Worm (Caenorhabditis elegans) whole organism, L2 larva: ENCODE data around the gene npr-13.
A peak's percentile ranks its signal among the peaks of the same experiment; 100 is the strongest.

Experiments used
- C34F6.9 ChIP-seq: fragments of 150-350 bp; optimal IDR thresholded peaks from 2 replicates; lab custom pipeline; 2014; ENCODE audit warnings: missing biosample characterization, missing genetic modification characterization
- F13H6.1 ChIP-seq: sonication (generic microtip); optimal IDR thresholded peaks from 2 replicates; lab custom pipeline; 2016; ENCODE audit warnings: missing genetic modification characterization, missing compliant biosample characterization
- R02D3.7 ChIP-seq: fragments of 150-350 bp; optimal IDR thresholded peaks from 2 replicates; lab custom pipeline; 2014; ENCODE audit warnings: missing biosample characterization, missing genetic modification characterization
- Y55F3AM.14 ChIP-seq: fragments of 200-800 bp; sonication (Bioruptor generic); optimal IDR thresholded peaks from 2 replicates; lab custom pipeline; 2018; ENCODE audit warnings: mild to moderate bottlenecking, missing genetic modification characterization, missing compliant biosample characterization
- ZK546.5 ChIP-seq: sonication (generic microtip); optimal IDR thresholded peaks from 2 replicates; lab custom pipeline; 2017; ENCODE audit warnings: missing biosample characterization, missing genetic modification characterization
- alr-1 ChIP-seq: fragments of 150-350 bp; optimal IDR thresholded peaks from 2 replicates; lab custom pipeline; 2014; ENCODE audit warnings: missing biosample characterization, missing genetic modification characterization
- aly-2 ChIP-seq: fragments of 150-350 bp; optimal IDR thresholded peaks from 2 replicates; lab custom pipeline; 2014; ENCODE audit warnings: missing biosample characterization, missing genetic modification characterization
- ama-1 ChIP-seq: fragments of 150-350 bp; optimal IDR thresholded peaks from 2 replicates; lab custom pipeline; 2018; ENCODE audit warnings: inconsistent platforms
- blmp-1 ChIP-seq: sonication (generic microtip); optimal IDR thresholded peaks from 2 replicates; lab custom pipeline; 2017; ENCODE audit warnings: missing genetic modification characterization, mild to moderate bottlenecking, missing compliant biosample characterization, antibody characterized with exemption, moderate library complexity; ENCODE audit not compliant: insufficient read depth
- ceh-16 ChIP-seq: fragments of 150-350 bp; optimal IDR thresholded peaks from 2 replicates; lab custom pipeline; 2014; ENCODE audit warnings: missing biosample characterization, missing genetic modification characterization
- ceh-82 ChIP-seq: fragments of 150-350 bp; optimal IDR thresholded peaks from 2 replicates; lab custom pipeline; 2014; ENCODE audit warnings: missing biosample characterization, missing genetic modification characterization
- crh-2 ChIP-seq: sonication (generic microtip); optimal IDR thresholded peaks from 2 replicates; lab custom pipeline; 2017; ENCODE audit warnings: missing biosample characterization, missing genetic modification characterization
- dmd-4 ChIP-seq: sonication (generic microtip); optimal IDR thresholded peaks from 2 replicates; lab custom pipeline; 2017; ENCODE audit warnings: missing biosample characterization, missing genetic modification characterization
- egl-27 ChIP-seq: sonication (generic microtip); optimal IDR thresholded peaks from 3 replicates; lab custom pipeline; 2017; ENCODE audit warnings: missing biosample characterization, missing genetic modification reagents, missing genetic modification characterization
- elt-1 ChIP-seq: fragments of 150-350 bp; optimal IDR thresholded peaks from 2 replicates; lab custom pipeline; 2014; ENCODE audit warnings: missing biosample characterization, missing genetic modification characterization
- elt-3 ChIP-seq: sonication (generic microtip); optimal IDR thresholded peaks from 2 replicates; lab custom pipeline; 2017; ENCODE audit warnings: missing biosample characterization, missing genetic modification characterization
- fos-1 ChIP-seq: fragments of 150-350 bp; optimal IDR thresholded peaks from 2 replicates; lab custom pipeline; 2014; ENCODE audit warnings: missing biosample characterization, missing genetic modification characterization
- gmeb-1 ChIP-seq: fragments of 150-350 bp; optimal IDR thresholded peaks from 2 replicates; lab custom pipeline; 2014; ENCODE audit warnings: missing biosample characterization, missing genetic modification characterization
- lin-11 ChIP-seq: fragments of 150-350 bp; sonication (generic microtip); optimal IDR thresholded peaks from 2 replicates; lab custom pipeline; 2014; ENCODE audit warnings: missing biosample characterization, missing genetic modification characterization, inconsistent platforms, mixed read lengths
- lin-13 ChIP-seq: fragments of 150-350 bp; optimal IDR thresholded peaks from 2 replicates; lab custom pipeline; 2014; ENCODE audit warnings: missing biosample characterization, missing genetic modification reagents, missing genetic modification characterization
- lin-39 ChIP-seq: fragments of 150-350 bp; optimal IDR thresholded peaks from 2 replicates; lab custom pipeline; 2014; ENCODE audit warnings: missing biosample characterization, missing genetic modification reagents, missing genetic modification characterization
- lsy-2 ChIP-seq, 2 experiments: fragments of 150-350 bp in 1 of 2; sonication (generic microtip) in 1 of 2; optimal IDR thresholded peaks; 2 replicates each; lab custom pipeline; 2014 to 2017; ENCODE audit warnings: missing biosample characterization in 2 of 2, missing genetic modification characterization in 2 of 2
- mab-5 ChIP-seq: fragments of 150-350 bp; optimal IDR thresholded peaks from 2 replicates; lab custom pipeline; 2014; ENCODE audit warnings: missing biosample characterization, missing genetic modification characterization
- mbf-1 ChIP-seq: sonication (generic microtip); optimal IDR thresholded peaks from 2 replicates; lab custom pipeline; 2017; ENCODE audit warnings: missing biosample characterization, missing genetic modification characterization
- mdl-1 ChIP-seq, 2 experiments: fragments of 150-350 bp in 1 of 2; sonication (generic microtip) in 1 of 2; optimal IDR thresholded peaks; 2 replicates each; lab custom pipeline; 2017; ENCODE audit warnings: missing biosample characterization in 2 of 2, missing genetic modification characterization in 2 of 2
- nhr-10 ChIP-seq: sonication (generic microtip); optimal IDR thresholded peaks from 2 replicates; lab custom pipeline; 2017; ENCODE audit warnings: missing biosample characterization, missing genetic modification characterization
- nhr-11 ChIP-seq: fragments of 150-350 bp; optimal IDR thresholded peaks from 2 replicates; lab custom pipeline; 2014; ENCODE audit warnings: missing biosample characterization, missing genetic modification characterization
- nhr-12 ChIP-seq: fragments of 150-350 bp; optimal IDR thresholded peaks from 2 replicates; lab custom pipeline; 2014; ENCODE audit warnings: missing biosample characterization, missing genetic modification characterization
- nhr-129 ChIP-seq: fragments of 150-350 bp; optimal IDR thresholded peaks from 2 replicates; lab custom pipeline; 2014; ENCODE audit warnings: missing biosample characterization, missing genetic modification characterization
- nhr-21 ChIP-seq: fragments of 150-350 bp; optimal IDR thresholded peaks from 2 replicates; lab custom pipeline; 2014; ENCODE audit warnings: missing biosample characterization, missing genetic modification characterization
- nhr-23 ChIP-seq: fragments of 150-350 bp; optimal IDR thresholded peaks from 2 replicates; lab custom pipeline; 2014; ENCODE audit warnings: missing biosample characterization, missing genetic modification reagents, missing genetic modification characterization
- nhr-237 ChIP-seq: fragments of 150-350 bp; optimal IDR thresholded peaks from 2 replicates; lab custom pipeline; 2014; ENCODE audit warnings: missing biosample characterization, missing genetic modification characterization
- nhr-25 ChIP-seq: fragments of 150-350 bp; sonication (generic microtip); optimal IDR thresholded peaks from 3 replicates; lab custom pipeline; 2014; ENCODE audit warnings: missing biosample characterization, missing genetic modification characterization
- nhr-6 ChIP-seq: fragments of 150-350 bp; optimal IDR thresholded peaks from 2 replicates; lab custom pipeline; 2014; ENCODE audit warnings: missing biosample characterization, missing genetic modification characterization
- nhr-77 ChIP-seq: fragments of 150-350 bp; optimal IDR thresholded peaks from 2 replicates; lab custom pipeline; 2014; ENCODE audit warnings: missing biosample characterization, missing genetic modification characterization
- peb-1 ChIP-seq: fragments of 150-350 bp; optimal IDR thresholded peaks from 2 replicates; lab custom pipeline; 2014; ENCODE audit warnings: missing biosample characterization, missing genetic modification characterization
- sem-4 ChIP-seq: fragments of 150-350 bp; optimal IDR thresholded peaks from 2 replicates; lab custom pipeline; 2014; ENCODE audit warnings: missing biosample characterization, missing genetic modification reagents, missing genetic modification characterization
- skn-1 ChIP-seq: sonication (generic microtip); optimal IDR thresholded peaks from 2 replicates; lab custom pipeline; 2017; ENCODE audit warnings: missing biosample characterization, missing genetic modification characterization
- sma-3 ChIP-seq: sonication (generic microtip); optimal IDR thresholded peaks from 2 replicates; lab custom pipeline; 2016; ENCODE audit warnings: missing genetic modification reagents, missing genetic modification characterization, missing compliant biosample characterization
- sma-9 ChIP-seq, 2 experiments: fragments of 150-350 bp in 1 of 2; sonication (generic microtip) in 1 of 2; optimal IDR thresholded peaks; 2 replicates each; lab custom pipeline; 2014 to 2016; ENCODE audit warnings: missing genetic modification characterization in 2 of 2, mild to moderate bottlenecking in 1 of 2, missing biosample characterization in 1 of 2, missing compliant biosample characterization in 1 of 2, missing genetic modification reagents in 1 of 2, moderate library complexity in 1 of 2
- snpc-4 ChIP-seq: fragments of 150-350 bp; optimal IDR thresholded peaks from 2 replicates; lab custom pipeline; 2014; ENCODE audit warnings: missing biosample characterization, missing genetic modification characterization
- unc-39 ChIP-seq: fragments of 150-350 bp; optimal IDR thresholded peaks from 2 replicates; lab custom pipeline; 2014; ENCODE audit warnings: missing biosample characterization, missing genetic modification characterization
- unc-55 ChIP-seq: fragments of 150-350 bp; sonication (generic microtip); optimal IDR thresholded peaks from 3 replicates; lab custom pipeline; 2014; ENCODE audit warnings: missing biosample characterization, missing genetic modification reagents, missing genetic modification characterization
- unc-62 ChIP-seq: fragments of 150-350 bp; optimal IDR thresholded peaks from 2 replicates; lab custom pipeline; 2014; ENCODE audit warnings: missing biosample characterization, missing genetic modification reagents, missing genetic modification characterization
- zag-1 ChIP-seq: fragments of 150-350 bp; optimal IDR thresholded peaks from 2 replicates; lab custom pipeline; 2014; ENCODE audit warnings: missing biosample characterization, missing genetic modification characterization
- ztf-1 ChIP-seq: fragments of 200-800 bp; sonication (Bioruptor generic); conservative IDR thresholded peaks from 2 replicates; pipeline ENCODE4 v1.3.6; 2022; ENCODE audit warnings: missing genetic modification characterization, missing compliant biosample characterization
- ztf-11 ChIP-seq: sonication (generic microtip); optimal IDR thresholded peaks from 2 replicates; lab custom pipeline; 2017; ENCODE audit warnings: missing biosample characterization, missing genetic modification characterization
- ztf-4 ChIP-seq: fragments of 150-350 bp; optimal IDR thresholded peaks from 2 replicates; lab custom pipeline; 2014; ENCODE audit warnings: missing biosample characterization, missing genetic modification characterization

Gene npr-13

ce11 chrV:14848510-14849206, 9.7 kb downstream of the npr-13 start:
- TF ChIP-seq lin-11 (tag; lab: Kevin White, UChicago) (no peak), snpc-4 (peak; percentile 23), sma-3 (GFP tag; lab: Kevin White, UChicago) (peak; percentile 56), egl-27 (tag; lab: Kevin White, UChicago) (no peak), zag-1 (tag; lab: Kevin White, UChicago) (no peak), ztf-4 (peak; percentile 16), skn-1 (no peak), F13H6.1 (peak; percentile 84), peb-1 (tag; lab: Kevin White, UChicago) (no peak), mbf-1 (tag; lab: Kevin White, UChicago) (no peak), elt-3 (no peak), ztf-1 (GFP tag; lab: Robert Waterston, UW) (no peak), ceh-16 (no peak), lin-39 (tag; lab: Kevin White, UChicago) (no peak), lin-13 (GFP tag; lab: Kevin White, UChicago) (peak; percentile 23), nhr-12 (no peak), blmp-1 (tag; lab: Kevin White, UChicago) (peak; percentile 46), nhr-237 (tag; lab: Kevin White, UChicago) (no peak), ceh-82 (tag; lab: Kevin White, UChicago) (no peak), unc-62 (GFP tag; lab: Kevin White, UChicago) (peak; percentile 29), sma-9 (GFP tag; optimal IDR thresholded peaks at IDR 0.05; lab: Kevin White, UChicago) (peak; percentile 84), sma-9 (tag; optimal IDR thresholded peaks at IDR 0.05; lab: Kevin White, UChicago) (no peak), elt-1 (no peak), C34F6.9 (tag; lab: Kevin White, UChicago) (peak; percentile 63), nhr-23 (tag; lab: Kevin White, UChicago) (no peak), nhr-10 (tag; lab: Kevin White, UChicago) (no peak), alr-1 (tag; lab: Kevin White, UChicago) (no peak), sem-4 (peak; percentile 20), mab-5 (tag; lab: Kevin White, UChicago) (peak; percentile 47), nhr-11 (no peak), lsy-2 (tag; optimal IDR thresholded peaks at IDR 0.05; lab: Kevin White, UChicago) (peak in 1 of 2 experiments; percentile 72), nhr-6 (tag; lab: Kevin White, UChicago) (peak; percentile 76), Y55F3AM.14 (GFP tag; lab: Kevin White, UChicago) (no peak), mdl-1 (tag; optimal IDR thresholded peaks at IDR 0.05; lab: Kevin White, UChicago) (peak; percentile 83 to 84), dmd-4 (tag; lab: Kevin White, UChicago) (no peak), aly-2 (tag; lab: Kevin White, UChicago) (no peak), nhr-77 (tag; lab: Kevin White, UChicago) (no peak), gmeb-1 (tag; lab: Kevin White, UChicago) (peak; percentile 55), crh-2 (tag; lab: Kevin White, UChicago) (peak; percentile 98), unc-39 (no peak), R02D3.7 (tag; lab: Kevin White, UChicago) (no peak), ZK546.5 (tag; lab: Kevin White, UChicago) (no peak), fos-1 (tag; lab: Kevin White, UChicago) (peak; percentile 23), ama-1 (lab: Kevin White, UChicago) (peak; percentile 80), unc-55 (no peak), nhr-129 (peak; percentile 90), nhr-25 (tag; lab: Kevin White, UChicago) (peak; percentile 79), ztf-11 (no peak), nhr-21 (tag; lab: Kevin White, UChicago) (peak; percentile 40)
